Worm (Caenorhabditis elegans) whole organism, L2 larva: ENCODE data around the gene C56C10.9.

ENCODE experiments used
- C34F6.9 ChIP-seq: fragments of 150-350 bp; optimal IDR thresholded peaks from 2 replicates; lab custom pipeline; 2014; ENCODE audit warnings: missing biosample characterization, missing genetic modification characterization
- F13H6.1 ChIP-seq: sonication (generic microtip); optimal IDR thresholded peaks from 2 replicates; lab custom pipeline; 2016; ENCODE audit warnings: missing genetic modification characterization, missing compliant biosample characterization
- R02D3.7 ChIP-seq: fragments of 150-350 bp; optimal IDR thresholded peaks from 2 replicates; lab custom pipeline; 2014; ENCODE audit warnings: missing biosample characterization, missing genetic modification characterization
- Y55F3AM.14 ChIP-seq: fragments of 200-800 bp; sonication (Bioruptor generic); optimal IDR thresholded peaks from 2 replicates; lab custom pipeline; 2018; ENCODE audit warnings: mild to moderate bottlenecking, missing genetic modification characterization, missing compliant biosample characterization
- ZK546.5 ChIP-seq: sonication (generic microtip); optimal IDR thresholded peaks from 2 replicates; lab custom pipeline; 2017; ENCODE audit warnings: missing biosample characterization, missing genetic modification characterization
- alr-1 ChIP-seq: fragments of 150-350 bp; optimal IDR thresholded peaks from 2 replicates; lab custom pipeline; 2014; ENCODE audit warnings: missing biosample characterization, missing genetic modification characterization
- aly-2 ChIP-seq: fragments of 150-350 bp; optimal IDR thresholded peaks from 2 replicates; lab custom pipeline; 2014; ENCODE audit warnings: missing biosample characterization, missing genetic modification characterization
- ama-1 ChIP-seq: fragments of 150-350 bp; optimal IDR thresholded peaks from 2 replicates; lab custom pipeline; 2018; ENCODE audit warnings: inconsistent platforms
- blmp-1 ChIP-seq: sonication (generic microtip); optimal IDR thresholded peaks from 2 replicates; lab custom pipeline; 2017; ENCODE audit warnings: missing genetic modification characterization, mild to moderate bottlenecking, missing compliant biosample characterization, antibody characterized with exemption, moderate library complexity; ENCODE audit not compliant: insufficient read depth
- ceh-16 ChIP-seq: fragments of 150-350 bp; optimal IDR thresholded peaks from 2 replicates; lab custom pipeline; 2014; ENCODE audit warnings: missing biosample characterization, missing genetic modification characterization
- ceh-82 ChIP-seq: fragments of 150-350 bp; optimal IDR thresholded peaks from 2 replicates; lab custom pipeline; 2014; ENCODE audit warnings: missing biosample characterization, missing genetic modification characterization
- crh-2 ChIP-seq: sonication (generic microtip); optimal IDR thresholded peaks from 2 replicates; lab custom pipeline; 2017; ENCODE audit warnings: missing biosample characterization, missing genetic modification characterization
- dmd-4 ChIP-seq: sonication (generic microtip); optimal IDR thresholded peaks from 2 replicates; lab custom pipeline; 2017; ENCODE audit warnings: missing biosample characterization, missing genetic modification characterization
- egl-27 ChIP-seq: sonication (generic microtip); optimal IDR thresholded peaks from 3 replicates; lab custom pipeline; 2017; ENCODE audit warnings: missing biosample characterization, missing genetic modification reagents, missing genetic modification characterization
- elt-1 ChIP-seq: fragments of 150-350 bp; optimal IDR thresholded peaks from 2 replicates; lab custom pipeline; 2014; ENCODE audit warnings: missing biosample characterization, missing genetic modification characterization
- elt-3 ChIP-seq: sonication (generic microtip); optimal IDR thresholded peaks from 2 replicates; lab custom pipeline; 2017; ENCODE audit warnings: missing biosample characterization, missing genetic modification characterization
- fos-1 ChIP-seq: fragments of 150-350 bp; optimal IDR thresholded peaks from 2 replicates; lab custom pipeline; 2014; ENCODE audit warnings: missing biosample characterization, missing genetic modification characterization
- gmeb-1 ChIP-seq: fragments of 150-350 bp; optimal IDR thresholded peaks from 2 replicates; lab custom pipeline; 2014; ENCODE audit warnings: missing biosample characterization, missing genetic modification characterization
- lin-11 ChIP-seq: fragments of 150-350 bp; sonication (generic microtip); optimal IDR thresholded peaks from 2 replicates; lab custom pipeline; 2014; ENCODE audit warnings: missing biosample characterization, missing genetic modification characterization, inconsistent platforms, mixed read lengths
- lin-13 ChIP-seq: fragments of 150-350 bp; optimal IDR thresholded peaks from 2 replicates; lab custom pipeline; 2014; ENCODE audit warnings: missing biosample characterization, missing genetic modification reagents, missing genetic modification characterization
- lin-39 ChIP-seq: fragments of 150-350 bp; optimal IDR thresholded peaks from 2 replicates; lab custom pipeline; 2014; ENCODE audit warnings: missing biosample characterization, missing genetic modification reagents, missing genetic modification characterization
- lsy-2 ChIP-seq, 2 experiments: fragments of 150-350 bp in 1 of 2; sonication (generic microtip) in 1 of 2; optimal IDR thresholded peaks; 2 replicates each; lab custom pipeline; 2014 to 2017; ENCODE audit warnings: missing biosample characterization in 2 of 2, missing genetic modification characterization in 2 of 2
- mab-5 ChIP-seq: fragments of 150-350 bp; optimal IDR thresholded peaks from 2 replicates; lab custom pipeline; 2014; ENCODE audit warnings: missing biosample characterization, missing genetic modification characterization
- mbf-1 ChIP-seq: sonication (generic microtip); optimal IDR thresholded peaks from 2 replicates; lab custom pipeline; 2017; ENCODE audit warnings: missing biosample characterization, missing genetic modification characterization
- mdl-1 ChIP-seq, 2 experiments: fragments of 150-350 bp in 1 of 2; sonication (generic microtip) in 1 of 2; optimal IDR thresholded peaks; 2 replicates each; lab custom pipeline; 2017; ENCODE audit warnings: missing biosample characterization in 2 of 2, missing genetic modification characterization in 2 of 2
- nhr-10 ChIP-seq: sonication (generic microtip); optimal IDR thresholded peaks from 2 replicates; lab custom pipeline; 2017; ENCODE audit warnings: missing biosample characterization, missing genetic modification characterization
- nhr-11 ChIP-seq: fragments of 150-350 bp; optimal IDR thresholded peaks from 2 replicates; lab custom pipeline; 2014; ENCODE audit warnings: missing biosample characterization, missing genetic modification characterization
- nhr-12 ChIP-seq: fragments of 150-350 bp; optimal IDR thresholded peaks from 2 replicates; lab custom pipeline; 2014; ENCODE audit warnings: missing biosample characterization, missing genetic modification characterization
- nhr-129 ChIP-seq: fragments of 150-350 bp; optimal IDR thresholded peaks from 2 replicates; lab custom pipeline; 2014; ENCODE audit warnings: missing biosample characterization, missing genetic modification characterization
- nhr-21 ChIP-seq: fragments of 150-350 bp; optimal IDR thresholded peaks from 2 replicates; lab custom pipeline; 2014; ENCODE audit warnings: missing biosample characterization, missing genetic modification characterization
- nhr-23 ChIP-seq: fragments of 150-350 bp; optimal IDR thresholded peaks from 2 replicates; lab custom pipeline; 2014; ENCODE audit warnings: missing biosample characterization, missing genetic modification reagents, missing genetic modification characterization
- nhr-237 ChIP-seq: fragments of 150-350 bp; optimal IDR thresholded peaks from 2 replicates; lab custom pipeline; 2014; ENCODE audit warnings: missing biosample characterization, missing genetic modification characterization
- nhr-25 ChIP-seq: fragments of 150-350 bp; sonication (generic microtip); optimal IDR thresholded peaks from 3 replicates; lab custom pipeline; 2014; ENCODE audit warnings: missing biosample characterization, missing genetic modification characterization
- nhr-6 ChIP-seq: fragments of 150-350 bp; optimal IDR thresholded peaks from 2 replicates; lab custom pipeline; 2014; ENCODE audit warnings: missing biosample characterization, missing genetic modification characterization
- nhr-77 ChIP-seq: fragments of 150-350 bp; optimal IDR thresholded peaks from 2 replicates; lab custom pipeline; 2014; ENCODE audit warnings: missing biosample characterization, missing genetic modification characterization
- peb-1 ChIP-seq: fragments of 150-350 bp; optimal IDR thresholded peaks from 2 replicates; lab custom pipeline; 2014; ENCODE audit warnings: missing biosample characterization, missing genetic modification characterization
- sem-4 ChIP-seq: fragments of 150-350 bp; optimal IDR thresholded peaks from 2 replicates; lab custom pipeline; 2014; ENCODE audit warnings: missing biosample characterization, missing genetic modification reagents, missing genetic modification characterization
- skn-1 ChIP-seq: sonication (generic microtip); optimal IDR thresholded peaks from 2 replicates; lab custom pipeline; 2017; ENCODE audit warnings: missing biosample characterization, missing genetic modification characterization
- sma-3 ChIP-seq: sonication (generic microtip); optimal IDR thresholded peaks from 2 replicates; lab custom pipeline; 2016; ENCODE audit warnings: missing genetic modification reagents, missing genetic modification characterization, missing compliant biosample characterization
- sma-9 ChIP-seq, 2 experiments: fragments of 150-350 bp in 1 of 2; sonication (generic microtip) in 1 of 2; optimal IDR thresholded peaks; 2 replicates each; lab custom pipeline; 2014 to 2016; ENCODE audit warnings: missing genetic modification characterization in 2 of 2, mild to moderate bottlenecking in 1 of 2, missing biosample characterization in 1 of 2, missing compliant biosample characterization in 1 of 2, missing genetic modification reagents in 1 of 2, moderate library complexity in 1 of 2
- snpc-4 ChIP-seq: fragments of 150-350 bp; optimal IDR thresholded peaks from 2 replicates; lab custom pipeline; 2014; ENCODE audit warnings: missing biosample characterization, missing genetic modification characterization
- unc-39 ChIP-seq: fragments of 150-350 bp; optimal IDR thresholded peaks from 2 replicates; lab custom pipeline; 2014; ENCODE audit warnings: missing biosample characterization, missing genetic modification characterization
- unc-55 ChIP-seq: fragments of 150-350 bp; sonication (generic microtip); optimal IDR thresholded peaks from 3 replicates; lab custom pipeline; 2014; ENCODE audit warnings: missing biosample characterization, missing genetic modification reagents, missing genetic modification characterization
- unc-62 ChIP-seq: fragments of 150-350 bp; optimal IDR thresholded peaks from 2 replicates; lab custom pipeline; 2014; ENCODE audit warnings: missing biosample characterization, missing genetic modification reagents, missing genetic modification characterization
- zag-1 ChIP-seq: fragments of 150-350 bp; optimal IDR thresholded peaks from 2 replicates; lab custom pipeline; 2014; ENCODE audit warnings: missing biosample characterization, missing genetic modification characterization
- ztf-1 ChIP-seq: fragments of 200-800 bp; sonication (Bioruptor generic); conservative IDR thresholded peaks from 2 replicates; pipeline ENCODE4 v1.3.6; 2022; ENCODE audit warnings: missing genetic modification characterization, missing compliant biosample characterization
- ztf-11 ChIP-seq: sonication (generic microtip); optimal IDR thresholded peaks from 2 replicates; lab custom pipeline; 2017; ENCODE audit warnings: missing biosample characterization, missing genetic modification characterization
- ztf-4 ChIP-seq: fragments of 150-350 bp; optimal IDR thresholded peaks from 2 replicates; lab custom pipeline; 2014; ENCODE audit warnings: missing biosample characterization, missing genetic modification characterization

The C56C10.9 gene

ce11 chrII:6565077-6565476, 27.1 kb downstream of the C56C10.9 start, which contains the start of gene mpz-3 (continued):
- TF ChIP-seq ztf-4 (no peak), mab-5 (tag; lab: Kevin White, UChicago) (no peak), lin-13 (GFP tag; lab: Kevin White, UChicago) (peak; percentile 5), lin-39 (tag; lab: Kevin White, UChicago) (no peak), nhr-12 (tag; lab: Kevin White, UChicago) (no peak), dmd-4 (tag; lab: Kevin White, UChicago) (no peak), unc-39 (tag; lab: Kevin White, UChicago) (no peak), nhr-23 (no peak), skn-1 (tag; lab: Kevin White, UChicago) (no peak), crh-2 (tag; lab: Kevin White, UChicago) (peak; percentile 18), nhr-21 (tag; lab: Kevin White, UChicago) (peak; percentile 50), mdl-1 (tag; optimal IDR thresholded peaks at IDR 0.05; lab: Kevin White, UChicago) (no peak)

DNA sequence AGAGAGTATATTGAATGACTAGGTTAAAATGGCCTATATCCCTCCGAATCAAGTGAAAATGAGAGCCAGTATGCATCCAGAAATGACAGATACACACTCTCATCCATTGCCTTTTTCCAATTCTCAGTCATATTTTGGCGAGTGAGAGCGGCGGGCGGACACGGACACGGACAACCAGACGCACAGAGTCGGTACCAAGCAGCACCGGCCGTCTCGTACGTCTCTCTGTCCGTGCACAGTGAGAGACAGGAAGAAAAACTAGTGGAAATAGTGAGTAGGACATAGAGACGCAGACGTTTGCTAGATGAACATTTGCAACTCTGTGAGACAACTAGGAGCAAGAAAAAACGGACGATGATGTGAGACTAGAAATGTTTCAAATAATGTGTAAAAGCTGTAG, 28.9 kb downstream of the C56C10.9 start:
- TF ChIP-seq crh-2 (tag; lab: Kevin White, UChicago) (no peak), egl-27 (tag; lab: Kevin White, UChicago) (no peak), ceh-82 (no peak), ztf-4 (no peak), Y55F3AM.14 (GFP tag; lab: Kevin White, UChicago) (no peak), ceh-16 (no peak), lin-13 (GFP tag; lab: Kevin White, UChicago) (no peak), ama-1 (no peak), sma-9 (GFP tag; optimal IDR thresholded peaks at IDR 0.05; lab: Kevin White, UChicago) (no peak), sma-9 (tag; optimal IDR thresholded peaks at IDR 0.05; lab: Kevin White, UChicago) (no peak), ztf-1 (no peak), skn-1 (tag; lab: Kevin White, UChicago) (no peak), mdl-1 (tag; optimal IDR thresholded peaks at IDR 0.05; lab: Kevin White, UChicago) (no peak), nhr-10 (tag; lab: Kevin White, UChicago) (no peak), nhr-11 (tag; lab: Kevin White, UChicago) (no peak), lin-11 (tag; lab: Kevin White, UChicago) (no peak), snpc-4 (tag; lab: Kevin White, UChicago) (no peak), C34F6.9 (tag; lab: Kevin White, UChicago) (peak; percentile 56), unc-55 (peak; percentile 63), nhr-25 (no peak), sma-3 (GFP tag; lab: Kevin White, UChicago) (no peak), ztf-11 (tag; lab: Kevin White, UChicago) (no peak), nhr-129 (tag; lab: Kevin White, UChicago) (peak; percentile 57), nhr-21 (tag; lab: Kevin White, UChicago) (no peak), elt-1 (tag; lab: Kevin White, UChicago) (no peak), nhr-23 (no peak), lin-39 (tag; lab: Kevin White, UChicago) (no peak), fos-1 (tag; lab: Kevin White, UChicago) (peak; percentile 39), nhr-77 (tag; lab: Kevin White, UChicago) (no peak), elt-3 (tag; lab: Kevin White, UChicago) (no peak), peb-1 (no peak), nhr-12 (tag; lab: Kevin White, UChicago) (no peak), aly-2 (tag; lab: Kevin White, UChicago) (no peak), dmd-4 (tag; lab: Kevin White, UChicago) (no peak), blmp-1 (tag; lab: Kevin White, UChicago) (no peak), R02D3.7 (no peak), gmeb-1 (tag; lab: Kevin White, UChicago) (no peak), lsy-2 (tag; optimal IDR thresholded peaks at IDR 0.05; lab: Kevin White, UChicago) (peak in 1 of 2 experiments; percentile 59), mab-5 (tag; lab: Kevin White, UChicago) (no peak), unc-62 (no peak), F13H6.1 (peak; percentile 11), nhr-237 (tag; lab: Kevin White, UChicago) (no peak), alr-1 (tag; lab: Kevin White, UChicago) (no peak), zag-1 (tag; lab: Kevin White, UChicago) (peak; percentile 43), mbf-1 (tag; lab: Kevin White, UChicago) (no peak), ZK546.5 (tag; lab: Kevin White, UChicago) (no peak), sem-4 (tag; lab: Kevin White, UChicago) (no peak), nhr-6 (tag; lab: Kevin White, UChicago) (no peak)
